Fruit fly (Drosophila melanogaster) whole organism, embryonic: Measurements from ENCODE around the gene EndoGI.

Source experiments
- Abd-B ChIP-seq: fragments of 200-800 bp; sonication (Bioruptor generic); optimal IDR thresholded peaks from 2 replicates; lab custom pipeline; 2018; ENCODE audit warnings: missing biosample characterization, mild to moderate bottlenecking, missing genetic modification characterization, moderate library complexity
- CG10321 ChIP-seq: fragments of 200-800 bp; sonication (Bioruptor generic); IDR thresholded peaks from 2 replicates; pipeline ENCODE4 v1.3.6; 2022; ENCODE audit warnings: missing biosample characterization, missing genetic modification characterization
- CG10462 ChIP-seq: fragments of 200-800 bp; sonication (Bioruptor generic); optimal IDR thresholded peaks from 2 replicates; lab custom pipeline; 2016; ENCODE audit warnings: missing biosample characterization, missing genetic modification characterization
- CG14667 ChIP-seq: fragments of 200-800 bp; sonication (Bioruptor generic); IDR thresholded peaks from 2 replicates; pipeline ENCODE4 v1.3.6; 2022; ENCODE audit warnings: missing biosample characterization, missing genetic modification characterization
- CG14860 ChIP-seq: fragments of 200-800 bp; sonication (Bioruptor generic); IDR thresholded peaks from 3 replicates; pipeline ENCODE4 v1.3.6; 2022; ENCODE audit warnings: missing biosample characterization, missing genetic modification characterization; ENCODE audit not compliant: partially characterized antibody
- CG15601 ChIP-seq: fragments of 200-800 bp; sonication (Bioruptor generic); optimal IDR thresholded peaks from 3 replicates; lab custom pipeline; 2019; ENCODE audit warnings: missing biosample characterization, mild to moderate bottlenecking, missing genetic modification characterization, moderate library complexity
- CG1603 ChIP-seq: fragments of 200-800 bp; sonication (Bioruptor generic); optimal IDR thresholded peaks from 2 replicates; lab custom pipeline; 2019; ENCODE audit warnings: missing biosample characterization, mild to moderate bottlenecking, missing genetic modification characterization, moderate library complexity
- CG17829 ChIP-seq: fragments of 200-800 bp; optimal IDR thresholded peaks from 2 replicates; lab custom pipeline; 2019; ENCODE audit warnings: missing biosample characterization, mild to moderate bottlenecking, missing genetic modification characterization, moderate library complexity
- CG2875 ChIP-seq: fragments of 200-800 bp; sonication (Bioruptor generic); optimal IDR thresholded peaks from 2 replicates; lab custom pipeline; 2017; ENCODE audit warnings: missing biosample characterization, mild to moderate bottlenecking, missing genetic modification characterization, missing genetic modification reagents
- CG30020 ChIP-seq: fragments of 200-800 bp; optimal IDR thresholded peaks from 2 replicates; lab custom pipeline; 2019; ENCODE audit warnings: missing biosample characterization, mild to moderate bottlenecking, missing genetic modification characterization, moderate library complexity
- CG42726 ChIP-seq: fragments of 200-800 bp; sonication (Bioruptor generic); IDR thresholded peaks from 2 replicates; pipeline ENCODE4 v1.3.6; 2022; ENCODE audit warnings: missing biosample characterization, missing genetic modification characterization; ENCODE audit not compliant: partially characterized antibody
- CG43689 ChIP-seq: fragments of 200-800 bp; sonication (Bioruptor generic); IDR thresholded peaks from 2 replicates; pipeline ENCODE4 v1.3.6; 2022; ENCODE audit warnings: missing biosample characterization, missing genetic modification characterization
- CG4617 ChIP-seq: fragments of 200-800 bp; sonication (Bioruptor generic); optimal IDR thresholded peaks from 3 replicates; lab custom pipeline; 2016; ENCODE audit warnings: missing biosample characterization, missing genetic modification characterization, borderline replicate concordance
- CG4707 ChIP-seq: fragments of 200-800 bp; sonication (Bioruptor generic); optimal IDR thresholded peaks from 2 replicates; lab custom pipeline; 2018; ENCODE audit warnings: missing biosample characterization, mild to moderate bottlenecking, missing genetic modification characterization, moderate library complexity
- CG6654 ChIP-seq: fragments of 200-800 bp; sonication (Bioruptor generic); optimal IDR thresholded peaks from 2 replicates; lab custom pipeline; 2017; ENCODE audit warnings: missing biosample characterization, mild to moderate bottlenecking, missing genetic modification characterization
- CG6765 ChIP-seq: fragments of 200-800 bp; sonication (Bioruptor generic); optimal IDR thresholded peaks from 3 replicates; lab custom pipeline; 2017; ENCODE audit warnings: missing biosample characterization, mild to moderate bottlenecking, missing genetic modification characterization
- CG6813 ChIP-seq: fragments of 200-800 bp; sonication (Bioruptor generic); optimal IDR thresholded peaks from 2 replicates; lab custom pipeline; 2017; ENCODE audit warnings: missing biosample characterization, missing genetic modification characterization, mild to moderate bottlenecking, moderate library complexity, missing genetic modification reagents
- CG8089 ChIP-seq: fragments of 200-800 bp; sonication (Bioruptor generic); optimal IDR thresholded peaks from 3 replicates; lab custom pipeline; 2016; ENCODE audit warnings: missing biosample characterization, missing genetic modification characterization
- CG8281 ChIP-seq: fragments of 200-800 bp; sonication (Bioruptor generic); optimal IDR thresholded peaks from 2 replicates; lab custom pipeline; 2018; ENCODE audit warnings: missing biosample characterization, mild to moderate bottlenecking, missing genetic modification characterization, moderate library complexity
- CG8765 ChIP-seq: fragments of 200-800 bp; sonication (Bioruptor generic); IDR thresholded peaks from 2 replicates; pipeline ENCODE4 v1.3.6; 2022; ENCODE audit warnings: missing biosample characterization, missing genetic modification characterization
- Drgx ChIP-seq: fragments of 200-800 bp; sonication (Bioruptor generic); IDR thresholded peaks from 2 replicates; pipeline ENCODE4 v1.3.6; 2022; ENCODE audit warnings: missing biosample characterization, missing genetic modification characterization
- Hr51 ChIP-seq, 2 experiments: fragments of 200-800 bp; sonication (Bioruptor generic); optimal IDR thresholded peaks; 2 replicates in 1 of 2; 3 replicates in 1 of 2; lab custom pipeline; 2016 to 2018; ENCODE audit warnings: missing biosample characterization in 2 of 2, missing genetic modification characterization in 2 of 2, mild to moderate bottlenecking in 1 of 2, moderate library complexity in 1 of 2
- Mad ChIP-seq: fragments of 200-800 bp; sonication (Bioruptor generic); optimal IDR thresholded peaks from 2 replicates; lab custom pipeline; 2016; ENCODE audit warnings: missing biosample characterization, missing genetic modification characterization
- Sox100B ChIP-seq: fragments of 200-800 bp; sonication (Bioruptor generic); optimal IDR thresholded peaks from 3 replicates; lab custom pipeline; 2018; ENCODE audit warnings: missing biosample characterization, mild to moderate bottlenecking, missing genetic modification characterization
- Taf1 ChIP-seq: fragments of 200-800 bp; sonication (Bioruptor generic); IDR thresholded peaks from 2 replicates; pipeline ENCODE4 v1.3.6; 2022; ENCODE audit warnings: missing biosample characterization, missing genetic modification characterization
- Tbp ChIP-seq: fragments of >200 bp; optimal IDR thresholded peaks from 2 replicates; lab custom pipeline; 2018; ENCODE audit warnings: missing biosample characterization, missing genetic modification characterization
- YL-1 ChIP-seq: fragments of 200-800 bp; sonication (Bioruptor generic); optimal IDR thresholded peaks from 3 replicates; lab custom pipeline; 2017; ENCODE audit warnings: missing biosample characterization, mild to moderate bottlenecking, missing genetic modification characterization
- bab2 ChIP-seq: fragments of 200-800 bp; sonication (Bioruptor generic); optimal IDR thresholded peaks from 2 replicates; lab custom pipeline; 2016; ENCODE audit warnings: missing biosample characterization, missing genetic modification characterization
- grn ChIP-seq: fragments of 200-800 bp; sonication (Bioruptor generic); optimal IDR thresholded peaks from 3 replicates; lab custom pipeline; 2017; ENCODE audit warnings: missing biosample characterization, missing genetic modification characterization
- gt ChIP-seq: fragments of 200-800 bp; sonication (Bioruptor generic); IDR thresholded peaks from 2 replicates; pipeline ENCODE4 v1.3.6; 2022; ENCODE audit warnings: missing biosample characterization, missing genetic modification characterization
- jigr1 ChIP-seq: fragments of 200-800 bp; sonication (Bioruptor generic); IDR thresholded peaks from 3 replicates; pipeline ENCODE4 v1.3.6; 2022; ENCODE audit warnings: missing biosample characterization, missing genetic modification characterization
- jumu ChIP-seq: fragments of 200-800 bp; sonication (Bioruptor generic); optimal IDR thresholded peaks from 3 replicates; lab custom pipeline; 2016; ENCODE audit warnings: missing biosample characterization, missing genetic modification characterization
- klu ChIP-seq: fragments of 200-800 bp; sonication (Bioruptor generic); IDR thresholded peaks from 2 replicates; pipeline ENCODE4 v1.3.6; 2022; ENCODE audit warnings: missing biosample characterization, missing genetic modification characterization
- nmo ChIP-seq: fragments of 200-800 bp; sonication (Bioruptor generic); optimal IDR thresholded peaks from 2 replicates; lab custom pipeline; 2018; ENCODE audit warnings: missing biosample characterization, mild to moderate bottlenecking, missing genetic modification characterization, moderate library complexity
- org-1 ChIP-seq: fragments of 200-800 bp; sonication (Bioruptor generic); optimal IDR thresholded peaks from 2 replicates; lab custom pipeline; 2017; ENCODE audit warnings: missing biosample characterization, missing genetic modification characterization
- pfk ChIP-seq: fragments of 200-800 bp; sonication (Bioruptor generic); optimal IDR thresholded peaks from 2 replicates; lab custom pipeline; 2018; ENCODE audit warnings: missing biosample characterization, mild to moderate bottlenecking, missing genetic modification characterization, moderate library complexity
- pros ChIP-seq: fragments of 200-800 bp; sonication (Bioruptor generic); optimal IDR thresholded peaks from 3 replicates; lab custom pipeline; 2019; ENCODE audit warnings: missing biosample characterization, mild to moderate bottlenecking, missing genetic modification characterization, moderate library complexity
- schlank ChIP-seq: fragments of 200-800 bp; sonication (Bioruptor generic); optimal IDR thresholded peaks from 2 replicates; lab custom pipeline; 2018; ENCODE audit warnings: missing biosample characterization, mild to moderate bottlenecking, missing genetic modification characterization
- sob ChIP-seq: fragments of 200-800 bp; sonication (Bioruptor generic); IDR thresholded peaks from 2 replicates; pipeline ENCODE4 v1.3.6; 2022; ENCODE audit warnings: missing biosample characterization, missing genetic modification characterization
- tll ChIP-seq, 2 experiments: fragments of 200-800 bp in 1 of 2; fragments of >200 bp in 1 of 2; sonication (Bioruptor generic) in 1 of 2; optimal IDR thresholded peaks; 2 replicates each; lab custom pipeline; 2017 to 2019; ENCODE audit warnings: missing biosample characterization in 2 of 2, missing genetic modification characterization in 2 of 2, mild to moderate bottlenecking in 1 of 2, moderate library complexity in 1 of 2
- tx ChIP-seq: fragments of 200-800 bp; sonication (Bioruptor generic); optimal IDR thresholded peaks from 2 replicates; lab custom pipeline; 2016; ENCODE audit warnings: missing biosample characterization, missing genetic modification characterization
- zfh1 ChIP-seq: fragments of 200-800 bp; sonication (Bioruptor generic); IDR thresholded peaks from 3 replicates; pipeline ENCODE4 v1.3.6; 2022; ENCODE audit warnings: missing biosample characterization, missing genetic modification characterization

Gene EndoGI

DNA sequence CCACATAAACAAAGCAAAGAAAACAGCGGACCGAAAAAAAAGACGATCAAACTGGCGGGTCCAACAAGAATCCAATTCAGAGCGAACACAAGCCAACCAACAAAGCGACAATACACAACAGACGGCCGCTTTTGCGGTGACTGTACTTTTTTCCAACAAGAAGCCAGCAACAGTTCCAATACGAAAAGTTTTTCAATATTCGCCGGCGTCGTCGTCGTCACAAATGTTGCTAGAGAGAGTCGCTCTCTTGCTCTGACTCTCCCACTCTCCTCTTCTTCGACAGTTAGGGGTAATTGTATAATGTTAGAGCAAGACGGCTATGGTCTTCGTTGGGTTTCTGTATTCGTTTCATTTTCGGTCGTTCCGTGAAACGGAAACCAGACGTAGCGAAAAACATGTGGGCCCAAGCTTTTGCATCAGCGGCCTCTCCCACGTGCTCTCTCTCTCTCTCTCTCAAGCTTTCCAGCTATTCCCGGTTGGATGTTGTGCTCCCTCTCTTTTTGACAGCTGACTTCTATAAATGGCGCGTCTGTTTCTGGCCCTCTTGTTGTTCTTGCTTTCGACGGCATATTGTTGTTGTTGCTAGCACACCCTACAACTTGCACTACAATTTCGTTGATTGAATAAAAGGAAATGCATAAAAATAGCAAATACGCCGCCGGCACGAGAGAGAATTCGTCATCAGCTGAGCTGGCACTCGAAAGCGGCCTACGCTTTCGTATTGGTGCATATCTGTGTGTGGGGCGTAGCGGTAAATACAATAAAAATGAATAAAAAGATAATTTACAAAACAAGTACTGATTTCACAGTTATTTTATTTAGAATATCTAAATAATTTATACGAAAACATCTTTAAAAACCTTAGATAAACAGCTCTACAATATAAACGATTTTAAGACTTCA is 12.0 kb downstream of the EndoGI start (continued):
- peak; percentile 100 for TF ChIP-seq pfk (GFP tag; lab: Kevin White, UChicago)
- TF ChIP-seq Sox100B (GFP tag; lab: Kevin White, UChicago) = peak; percentile 81
- peak; percentile 98 for TF ChIP-seq YL-1 (GFP tag; lab: Kevin White, UChicago)
- TF ChIP-seq CG14667 (GFP tag; lab: Robert Waterston, UW) = no peak
- TF ChIP-seq CG8281 (tag; lab: Kevin White, UChicago) = peak; percentile 73
- TF ChIP-seq Drgx (GFP tag; lab: Robert Waterston, UW) = no peak
- TF ChIP-seq org-1 (GFP tag; lab: Kevin White, UChicago) = peak; percentile 64
- TF ChIP-seq jigr1 = no peak
- peak; percentile 97 for TF ChIP-seq CG6765 (GFP tag; lab: Kevin White, UChicago)
- TF ChIP-seq sob (GFP tag; lab: Robert Waterston, UW) = no peak
- peak; percentile 87 for TF ChIP-seq CG4707 (GFP tag; lab: Kevin White, UChicago)
- TF ChIP-seq jumu (GFP tag; lab: Kevin White, UChicago) = no peak
- TF ChIP-seq bab2 = no peak
- no peak for TF ChIP-seq nmo (GFP tag; lab: Kevin White, UChicago)
- TF ChIP-seq CG14860 (GFP tag; lab: Robert Waterston, UW) = no peak
- peak; percentile 35 for TF ChIP-seq CG30020 (tag; lab: Kevin White, UChicago)
- TF ChIP-seq CG6654 (GFP tag; lab: Kevin White, UChicago) = no peak
- TF ChIP-seq Tbp (GFP tag; lab: Kevin White, UChicago) = no peak
- no peak for TF ChIP-seq CG43689 (GFP tag; lab: Robert Waterston, UW)
- TF ChIP-seq grn (GFP tag; lab: Kevin White, UChicago) = peak; percentile 38
- no peak for TF ChIP-seq tx (GFP tag; lab: Kevin White, UChicago)
- TF ChIP-seq CG42726 (GFP tag; lab: Robert Waterston, UW) = no peak
- peak; percentile 19 for TF ChIP-seq Mad (GFP tag; lab: Kevin White, UChicago)
- no peak for TF ChIP-seq CG8765 (GFP tag; lab: Robert Waterston, UW)
- no peak for TF ChIP-seq gt (GFP tag; lab: Robert Waterston, UW)
- TF ChIP-seq Hr51 (GFP tag; optimal IDR thresholded peaks at IDR 0.05; lab: Kevin White, UChicago) = peak in 1 of 2 experiments; percentile 67
- peak; percentile 48 for TF ChIP-seq CG1603
- TF ChIP-seq schlank = peak; percentile 88
- peak; percentile 98 for TF ChIP-seq pros (GFP tag; lab: Kevin White, UChicago)
- TF ChIP-seq tll (GFP tag; optimal IDR thresholded peaks at IDR 0.05; lab: Kevin White, UChicago) = peak in 1 of 2 experiments; percentile 71
- TF ChIP-seq Abd-B (GFP tag; lab: Kevin White, UChicago) = no peak
- TF ChIP-seq zfh1 (GFP tag; lab: Robert Waterston, UW) = no peak
- peak; percentile 29 for TF ChIP-seq CG8089
- no peak for TF ChIP-seq CG10321 (GFP tag; lab: Robert Waterston, UW)
- TF ChIP-seq CG10462 (GFP tag; lab: Kevin White, UChicago) = no peak
- TF ChIP-seq CG4617 = no peak
- peak; percentile 24 for TF ChIP-seq CG17829 (tag; lab: Kevin White, UChicago)
- TF ChIP-seq CG2875 (GFP tag; lab: Kevin White, UChicago) = peak; percentile 88
- TF ChIP-seq klu = no peak
- TF ChIP-seq CG6813 (GFP tag; lab: Kevin White, UChicago) = peak; percentile 96
- peak; percentile 77 for TF ChIP-seq CG15601 (tag; lab: Kevin White, UChicago)
- no peak for TF ChIP-seq Taf1
